Fruit fly (Drosophila melanogaster) whole organism, embryonic: ENCODE data around the gene Adck5.

Source experiments
- Asciz ChIP-seq: fragments of 200-800 bp; sonication (Bioruptor generic); optimal IDR thresholded peaks from 2 replicates; lab custom pipeline; 2017; ENCODE audit warnings: missing biosample characterization, mild to moderate bottlenecking, missing genetic modification characterization, missing genetic modification reagents
- Bgb ChIP-seq: fragments of 200-800 bp; sonication (Bioruptor generic); IDR thresholded peaks from 2 replicates; pipeline ENCODE4 v1.3.6; 2022; ENCODE audit warnings: missing biosample characterization, missing genetic modification characterization; ENCODE audit not compliant: partially characterized antibody
- BtbVII ChIP-seq: fragments of 200-800 bp; sonication (Bioruptor generic); optimal IDR thresholded peaks from 3 replicates; lab custom pipeline; 2017; ENCODE audit warnings: missing biosample characterization, mild to moderate bottlenecking, missing genetic modification characterization
- CG10147 ChIP-seq: fragments of 200-800 bp; sonication (Bioruptor generic); optimal IDR thresholded peaks from 2 replicates; lab custom pipeline; 2019; ENCODE audit warnings: missing biosample characterization, mild to moderate bottlenecking, missing genetic modification characterization, moderate library complexity
- CG11504 ChIP-seq: fragments of 200-800 bp; sonication (Bioruptor generic); optimal IDR thresholded peaks from 3 replicates; lab custom pipeline; 2019; ENCODE audit warnings: missing biosample characterization, mild to moderate bottlenecking, missing genetic modification characterization, moderate library complexity
- CG12769 ChIP-seq: fragments of 200-800 bp; sonication (Bioruptor generic); optimal IDR thresholded peaks from 2 replicates; lab custom pipeline; 2019; ENCODE audit warnings: missing biosample characterization, mild to moderate bottlenecking, missing genetic modification characterization, moderate library complexity
- CG14441 ChIP-seq: fragments of 200-800 bp; sonication (Bioruptor generic); IDR thresholded peaks from 2 replicates; pipeline ENCODE4 v1.3.6; 2022; ENCODE audit warnings: missing biosample characterization, missing genetic modification characterization
- CG17829 ChIP-seq: fragments of 200-800 bp; optimal IDR thresholded peaks from 2 replicates; lab custom pipeline; 2019; ENCODE audit warnings: missing biosample characterization, mild to moderate bottlenecking, missing genetic modification characterization, moderate library complexity
- CG18599 ChIP-seq: fragments of 200-800 bp; sonication (Bioruptor generic); optimal IDR thresholded peaks from 3 replicates; lab custom pipeline; 2017; ENCODE audit warnings: missing biosample characterization, missing genetic modification characterization, mild to moderate bottlenecking, moderate library complexity, missing genetic modification reagents
- CG31388 ChIP-seq: fragments of 200-800 bp; sonication (Bioruptor generic); optimal IDR thresholded peaks from 2 replicates; lab custom pipeline; 2016; ENCODE audit warnings: missing biosample characterization, missing genetic modification characterization
- CG31441 ChIP-seq: fragments of 200-800 bp; sonication (Bioruptor generic); IDR thresholded peaks from 2 replicates; pipeline ENCODE4 v1.3.6; 2022; ENCODE audit warnings: missing biosample characterization, missing genetic modification characterization
- CG32532 ChIP-seq: fragments of 200-800 bp; sonication (Bioruptor generic); IDR thresholded peaks from 2 replicates; pipeline ENCODE4 v1.3.6; 2022; ENCODE audit warnings: missing biosample characterization, missing genetic modification characterization
- CG3281 ChIP-seq: fragments of 200-800 bp; sonication (Bioruptor generic); optimal IDR thresholded peaks from 3 replicates; lab custom pipeline; 2017; ENCODE audit warnings: missing biosample characterization, mild to moderate bottlenecking, missing genetic modification characterization
- CG3726 ChIP-seq: fragments of 200-800 bp; sonication (Bioruptor generic); IDR thresholded peaks from 3 replicates; pipeline ENCODE4, ENCODE4 v1.3.6; 2022; ENCODE audit warnings: missing biosample characterization, missing genetic modification characterization
- CG7372 ChIP-seq: fragments of 200-800 bp; sonication (Bioruptor generic); IDR thresholded peaks from 2 replicates; pipeline ENCODE4 v1.3.6; 2022; ENCODE audit warnings: missing biosample characterization, missing genetic modification characterization
- CG7556 ChIP-seq: fragments of 200-800 bp; sonication (Bioruptor generic); optimal IDR thresholded peaks from 2 replicates; lab custom pipeline; 2017; ENCODE audit warnings: missing biosample characterization, mild to moderate bottlenecking, missing genetic modification characterization
- CG8089 ChIP-seq: fragments of 200-800 bp; sonication (Bioruptor generic); optimal IDR thresholded peaks from 3 replicates; lab custom pipeline; 2016; ENCODE audit warnings: missing biosample characterization, missing genetic modification characterization
- CG9215 ChIP-seq: fragments of 200-800 bp; sonication (Bioruptor generic); IDR thresholded peaks from 2 replicates; pipeline ENCODE4 v1.3.6; 2022; ENCODE audit warnings: missing biosample characterization, missing genetic modification characterization
- HHEX ChIP-seq: fragments of 200-800 bp; sonication (Bioruptor generic); optimal IDR thresholded peaks from 3 replicates; lab custom pipeline; 2017; ENCODE audit warnings: missing biosample characterization, mild to moderate bottlenecking, missing genetic modification characterization, missing genetic modification reagents
- HLHmδ ChIP-seq: fragments of 200-800 bp; sonication (Bioruptor generic); optimal IDR thresholded peaks from 2 replicates; lab custom pipeline; 2018; ENCODE audit warnings: missing biosample characterization, mild to moderate bottlenecking, missing genetic modification characterization, moderate library complexity
- Myb ChIP-seq: fragments of 200-800 bp; sonication (Bioruptor generic); optimal IDR thresholded peaks from 2 replicates; lab custom pipeline; 2016; ENCODE audit warnings: missing biosample characterization, missing genetic modification characterization
- Neu2 ChIP-seq: fragments of 200-800 bp; sonication (Bioruptor generic); optimal IDR thresholded peaks from 3 replicates; lab custom pipeline; 2016; ENCODE audit warnings: missing biosample characterization, missing genetic modification characterization, borderline replicate concordance
- Nf-YA ChIP-seq: fragments of 200-800 bp; sonication (Bioruptor generic); IDR thresholded peaks from 2 replicates; pipeline ENCODE4 v1.3.6; 2022; ENCODE audit warnings: missing biosample characterization, missing genetic modification characterization
- Scr ChIP-seq: fragments of 200-800 bp; sonication (Bioruptor generic); IDR thresholded peaks from 2 replicates; pipeline ENCODE4 v1.3.6; 2022; ENCODE audit warnings: missing biosample characterization, missing genetic modification characterization; ENCODE audit not compliant: partially characterized antibody
- Sox100B ChIP-seq: fragments of 200-800 bp; sonication (Bioruptor generic); optimal IDR thresholded peaks from 3 replicates; lab custom pipeline; 2018; ENCODE audit warnings: missing biosample characterization, mild to moderate bottlenecking, missing genetic modification characterization
- Sry-β ChIP-seq: fragments of 200-800 bp; sonication (Bioruptor generic); optimal IDR thresholded peaks from 2 replicates; lab custom pipeline; 2018; ENCODE audit warnings: missing biosample characterization, mild to moderate bottlenecking, missing genetic modification characterization, moderate library complexity
- Xrp1 ChIP-seq: fragments of 200-800 bp; sonication (Bioruptor generic); IDR thresholded peaks from 2 replicates; pipeline ENCODE4 v1.3.6; 2022; ENCODE audit warnings: missing biosample characterization, missing genetic modification characterization
- al ChIP-seq: fragments of 200-800 bp; sonication (Bioruptor generic); IDR thresholded peaks from 2 replicates; pipeline ENCODE4 v1.3.6; 2022; ENCODE audit warnings: missing biosample characterization, missing genetic modification characterization
- ase ChIP-seq: fragments of 200-800 bp; sonication (Bioruptor generic); IDR thresholded peaks from 3 replicates; pipeline ENCODE4 v1.3.6; 2022; ENCODE audit warnings: missing biosample characterization, missing genetic modification characterization
- ash1 ChIP-seq: fragments of 200-800 bp; sonication (Bioruptor generic); optimal IDR thresholded peaks from 2 replicates; lab custom pipeline; 2018; ENCODE audit warnings: missing biosample characterization, mild to moderate bottlenecking, missing genetic modification characterization
- croc ChIP-seq: fragments of 200-800 bp; sonication (Bioruptor generic); conservative IDR thresholded peaks from 3 replicates; pipeline ENCODE4 v1.3.6; 2022; ENCODE audit warnings: missing biosample characterization, missing genetic modification characterization
- dm ChIP-seq: fragments of 200-800 bp; sonication (Bioruptor generic); optimal IDR thresholded peaks from 3 replicates; lab custom pipeline; 2016; ENCODE audit warnings: missing biosample characterization, missing genetic modification characterization
- eve ChIP-seq, 2 experiments: fragments of >200 bp; optimal IDR thresholded peaks; 2 replicates each; lab custom pipeline; 2017; ENCODE audit warnings: missing biosample characterization in 2 of 2, missing genetic modification characterization in 2 of 2
- fu2 ChIP-seq: fragments of 200-800 bp; sonication (Bioruptor generic); optimal IDR thresholded peaks from 2 replicates; lab custom pipeline; 2016; ENCODE audit warnings: missing biosample characterization, missing genetic modification characterization
- gsb ChIP-seq: fragments of 200-800 bp; sonication (Bioruptor generic); IDR thresholded peaks from 2 replicates; pipeline ENCODE4 v1.3.6; 2022; ENCODE audit warnings: missing biosample characterization, missing genetic modification characterization
- kah ChIP-seq: fragments of 200-800 bp; sonication (Bioruptor generic); optimal IDR thresholded peaks from 2 replicates; lab custom pipeline; 2018; ENCODE audit warnings: missing biosample characterization, mild to moderate bottlenecking, missing genetic modification characterization
- lab ChIP-seq: fragments of 200-800 bp; sonication (Bioruptor generic); optimal IDR thresholded peaks from 3 replicates; lab custom pipeline; 2017; ENCODE audit warnings: missing biosample characterization, missing genetic modification characterization, mild to moderate bottlenecking, moderate library complexity, missing genetic modification reagents
- nmo ChIP-seq: fragments of 200-800 bp; sonication (Bioruptor generic); optimal IDR thresholded peaks from 2 replicates; lab custom pipeline; 2018; ENCODE audit warnings: missing biosample characterization, mild to moderate bottlenecking, missing genetic modification characterization, moderate library complexity
- scrt ChIP-seq: fragments of 200-800 bp; sonication (Bioruptor generic); optimal IDR thresholded peaks from 2 replicates; lab custom pipeline; 2018; ENCODE audit warnings: missing biosample characterization, mild to moderate bottlenecking, missing genetic modification characterization, moderate library complexity
- tin ChIP-seq: fragments of 200-800 bp; sonication (Bioruptor generic); optimal IDR thresholded peaks from 3 replicates; lab custom pipeline; 2016; ENCODE audit warnings: missing biosample characterization, missing genetic modification characterization
- ttk ChIP-seq: fragments of 200-800 bp; sonication (Bioruptor generic); IDR thresholded peaks from 2 replicates; pipeline ENCODE4 v2.1.2; 2022; ENCODE audit warnings: missing biosample characterization, missing genetic modification characterization
- tup ChIP-seq: fragments of 200-800 bp; sonication (Bioruptor generic); optimal IDR thresholded peaks from 2 replicates; lab custom pipeline; 2016; ENCODE audit warnings: missing biosample characterization, mild to moderate bottlenecking, missing genetic modification characterization, moderate library complexity
- twi ChIP-seq: fragments of 200-800 bp; optimal IDR thresholded peaks from 2 replicates; lab custom pipeline; 2019; ENCODE audit warnings: missing biosample characterization, mild to moderate bottlenecking, missing genetic modification characterization, moderate library complexity
- unc-4 ChIP-seq: fragments of 200-800 bp; sonication (Bioruptor generic); IDR thresholded peaks from 2 replicates; pipeline ENCODE4 v1.3.6; 2022; ENCODE audit warnings: missing biosample characterization, missing genetic modification characterization; ENCODE audit not compliant: partially characterized antibody
- unpg ChIP-seq: fragments of 200-800 bp; sonication (Bioruptor generic); optimal IDR thresholded peaks from 3 replicates; lab custom pipeline; 2018; ENCODE audit warnings: missing biosample characterization, mild to moderate bottlenecking, missing genetic modification characterization, moderate library complexity
- vfl ChIP-seq: fragments of 200-800 bp; sonication (Bioruptor generic); optimal IDR thresholded peaks from 2 replicates; lab custom pipeline; 2016; ENCODE audit warnings: missing biosample characterization, missing genetic modification characterization
- vnd ChIP-seq: fragments of 200-800 bp; sonication (Bioruptor generic); IDR thresholded peaks from 3 replicates; pipeline ENCODE4 v1.3.6; 2022; ENCODE audit warnings: missing biosample characterization, missing genetic modification characterization; ENCODE audit not compliant: partially characterized antibody
- wdn ChIP-seq: fragments of 200-800 bp; sonication (Bioruptor generic); IDR thresholded peaks from 2 replicates; pipeline ENCODE4 v1.3.6; 2022; ENCODE audit warnings: missing biosample characterization, missing genetic modification characterization

Adck5 gene

DNA sequence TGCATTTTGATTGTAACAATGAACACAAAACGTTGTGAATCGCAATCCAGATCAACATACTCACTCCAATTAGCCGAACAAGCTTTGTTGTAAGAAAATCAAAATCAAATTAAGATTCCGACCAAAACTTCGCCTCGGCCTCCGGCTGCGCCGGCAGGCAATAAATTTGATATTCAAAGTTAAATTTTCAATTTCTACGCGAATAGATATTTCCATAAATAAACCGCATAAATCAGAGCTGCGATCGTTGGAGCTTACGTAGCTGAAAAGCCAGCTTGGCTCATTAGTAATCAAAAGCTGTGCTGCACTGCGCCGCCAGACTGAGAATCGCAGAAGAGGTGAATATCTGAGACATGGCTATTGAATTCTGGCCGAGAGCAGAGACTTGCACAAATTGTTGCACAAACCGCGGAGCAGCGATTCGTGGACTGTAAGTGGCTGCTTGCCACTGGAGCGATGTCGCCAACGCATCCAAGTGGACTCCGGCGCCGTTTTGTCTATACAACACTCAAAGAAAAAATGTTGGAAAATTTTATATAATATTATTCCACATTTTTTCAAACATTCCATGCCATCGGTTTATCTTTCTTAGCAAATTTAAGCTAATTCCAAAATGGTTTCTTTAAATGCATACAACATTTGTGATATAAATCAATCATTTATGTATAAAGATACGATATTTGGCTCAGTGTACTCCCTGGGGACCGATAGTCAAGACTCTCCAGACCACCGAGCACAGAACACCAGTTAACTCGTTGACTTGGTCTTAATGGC lies 21.0 kb upstream of the Adck5 start (continued):
- TF ChIP-seq nmo (GFP tag; lab: Kevin White, UChicago) (peak; percentile 40), CG17829 (tag; lab: Kevin White, UChicago) (peak; percentile 51), Sry-β (GFP tag; lab: Kevin White, UChicago) (no peak), CG7556 (GFP tag; lab: Kevin White, UChicago) (peak; percentile 24), twi (tag; lab: Kevin White, UChicago) (no peak), Nf-YA (GFP tag; lab: Robert Waterston, UW) (no peak), dm (GFP tag; lab: Kevin White, UChicago) (no peak), Xrp1 (0 out of 2 replicates have a peak, but pooled peaks have one; percentile 49), CG7372 (GFP tag; lab: Robert Waterston, UW) (no peak), ash1 (GFP tag; lab: Kevin White, UChicago) (no peak), CG14441 (GFP tag; lab: Robert Waterston, UW) (peak; percentile 49; the same call in 1 of the 2 replicates), Neu2 (GFP tag; lab: Kevin White, UChicago) (no peak), CG8089 (GFP tag; lab: Kevin White, UChicago) (no peak), fu2 (no peak), lab (GFP tag; lab: Kevin White, UChicago) (peak; percentile 55), vnd (GFP tag; lab: Robert Waterston, UW) (no peak), BtbVII (GFP tag; lab: Kevin White, UChicago) (peak; percentile 35), croc (GFP tag; lab: Robert Waterston, UW) (0 out of 3 replicates have a peak, but pooled peaks have one; percentile 13), CG9215 (GFP tag; lab: Robert Waterston, UW) (no peak), CG12769 (peak; percentile 48), ttk (0 out of 2 replicates have a peak, but pooled peaks have one; percentile 31), unc-4 (GFP tag; lab: Robert Waterston, UW) (no peak), tup (GFP tag; lab: Kevin White, UChicago) (no peak), vfl (no peak), CG11504 (tag; lab: Kevin White, UChicago) (peak; percentile 74), Sox100B (peak; percentile 63), HLHmδ (GFP tag; lab: Kevin White, UChicago) (no peak), eve (GFP tag; optimal IDR thresholded peaks at IDR 0.05; lab: Kevin White, UChicago) (no peak), CG31441 (peak; percentile 70), CG31388 (GFP tag; lab: Kevin White, UChicago) (no peak), CG32532 (no peak), Asciz (GFP tag; lab: Kevin White, UChicago) (peak; percentile 52), unpg (peak; percentile 54), Myb (no peak), kah (GFP tag; lab: Kevin White, UChicago) (no peak), Scr (GFP tag; lab: Robert Waterston, UW) (no peak), Bgb (GFP tag; lab: Robert Waterston, UW) (no peak), CG18599 (peak; percentile 48), CG3726 (no peak), HHEX (GFP tag; lab: Kevin White, UChicago) (peak; percentile 35), al (peak; percentile 33; the same call in 1 of the 2 replicates), ase (GFP tag; lab: Robert Waterston, UW) (no peak), CG10147 (GFP tag; lab: Kevin White, UChicago) (peak; percentile 32), scrt (GFP tag; lab: Kevin White, UChicago) (no peak), tin (GFP tag; lab: Kevin White, UChicago) (peak; percentile 25), gsb (no peak), wdn (no peak), CG3281 (GFP tag; lab: Kevin White, UChicago) (peak; percentile 29)
